Worm (Caenorhabditis elegans): ENCODE data around the gene dnj-23.

DNA sequence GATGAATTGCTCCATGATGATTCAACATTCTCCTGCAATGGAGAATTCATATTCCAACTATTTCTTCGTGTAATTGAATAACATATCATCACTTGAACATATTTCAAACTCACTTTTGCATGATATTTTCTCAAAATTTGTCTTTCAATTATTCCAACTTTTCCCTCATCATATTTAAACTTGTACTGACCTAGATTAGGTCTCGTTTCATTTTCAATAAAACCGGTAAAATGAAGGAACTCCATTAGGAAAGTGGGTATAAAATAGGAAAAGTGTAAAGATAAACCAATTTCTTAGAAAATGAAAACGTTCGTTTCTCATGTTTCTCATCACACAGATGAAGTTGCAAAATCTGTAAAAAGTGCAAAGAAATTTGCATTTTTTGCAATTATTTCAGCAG lies 43.8 kb upstream of the dnj-23 start, which contains the start of gene col-78:
- TF ChIP-seq tab-1 (GFP tag; IDR thresholded peaks at IDR 0.05) (no peak), ztf-23 (GFP tag; IDR thresholded peaks at IDR 0.05) (no peak), ztf-29 (GFP tag; IDR thresholded peaks at IDR 0.05) (no peak), klf-2 (GFP tag; conservative IDR thresholded peaks at IDR 0.05) (no peak), flt-1 (GFP tag; IDR thresholded peaks at IDR 0.05) (no peak), ref-1 (GFP tag; conservative IDR thresholded peaks at IDR 0.05) (no peak)

Measured in whole organism, midembryonic.